Worm (Caenorhabditis elegans) whole organism, late embryonic: ENCODE data around the gene B0507.5.

Experiments
- C08G9.2 ChIP-seq: sonication (generic microtip); optimal IDR thresholded peaks from 2 replicates; lab custom pipeline; 2016; ENCODE audit warnings: mild to moderate bottlenecking, missing genetic modification characterization, moderate library complexity, missing compliant biosample characterization
- C38D4.7 ChIP-seq: fragments of 200-800 bp; sonication (Bioruptor generic); optimal IDR thresholded peaks from 2 replicates; lab custom pipeline; 2018; ENCODE audit warnings: mild to moderate bottlenecking, missing genetic modification characterization, moderate library complexity, missing compliant biosample characterization
- F13H6.1 ChIP-seq: sonication (generic microtip); optimal IDR thresholded peaks from 2 replicates; lab custom pipeline; 2016; ENCODE audit warnings: missing genetic modification characterization, missing compliant biosample characterization
- K09A11.1 ChIP-seq: sonication (generic microtip); optimal IDR thresholded peaks from 2 replicates; lab custom pipeline; 2017; ENCODE audit warnings: antibody characterized with exemption, mild to moderate bottlenecking, missing genetic modification characterization, missing compliant biosample characterization; ENCODE audit not compliant: insufficient read depth
- Y22D7AL.16 ChIP-seq: sonication (generic microtip); optimal IDR thresholded peaks from 2 replicates; lab custom pipeline; 2016; ENCODE audit warnings: missing genetic modification characterization, missing compliant biosample characterization
- ahr-1 ChIP-seq: sonication (generic microtip); optimal IDR thresholded peaks from 2 replicates; lab custom pipeline; 2016; ENCODE audit warnings: missing genetic modification characterization, missing compliant biosample characterization
- ama-1 ChIP-seq: fragments of 150-350 bp; optimal IDR thresholded peaks from 2 replicates; lab custom pipeline; 2014
- ceh-19 ChIP-seq: fragments of 200-800 bp; sonication (Bioruptor generic); optimal IDR thresholded peaks from 2 replicates; lab custom pipeline; 2018; ENCODE audit warnings: mild to moderate bottlenecking, missing genetic modification characterization, missing compliant biosample characterization
- ceh-24 ChIP-seq: sonication (generic microtip); optimal IDR thresholded peaks from 2 replicates; lab custom pipeline; 2016; ENCODE audit warnings: mild to moderate bottlenecking, missing genetic modification characterization, missing compliant biosample characterization
- ceh-30 ChIP-seq: fragments of 150-350 bp; optimal IDR thresholded peaks from 2 replicates; lab custom pipeline; 2014; ENCODE audit warnings: missing biosample characterization, missing genetic modification characterization
- ceh-34 ChIP-seq: sonication (generic microtip); optimal IDR thresholded peaks from 2 replicates; lab custom pipeline; 2016; ENCODE audit warnings: mild to moderate bottlenecking, missing genetic modification characterization, missing compliant biosample characterization
- ceh-48 ChIP-seq: sonication (generic microtip); optimal IDR thresholded peaks from 2 replicates; lab custom pipeline; 2016; ENCODE audit warnings: missing genetic modification characterization, inconsistent platforms, missing compliant biosample characterization
- ceh-6 ChIP-seq: fragments of 200-800 bp; sonication (Bioruptor generic); optimal IDR thresholded peaks from 2 replicates; lab custom pipeline; 2018; ENCODE audit warnings: mild to moderate bottlenecking, missing genetic modification characterization, missing compliant biosample characterization
- che-1 ChIP-seq: sonication (generic microtip); optimal IDR thresholded peaks from 2 replicates; lab custom pipeline; 2016; ENCODE audit warnings: mild to moderate bottlenecking, missing genetic modification characterization, missing compliant biosample characterization
- dmd-4 ChIP-seq: sonication (generic microtip); optimal IDR thresholded peaks from 2 replicates; lab custom pipeline; 2016; ENCODE audit warnings: borderline replicate concordance, missing genetic modification characterization, missing compliant biosample characterization
- dve-1 ChIP-seq: sonication (generic microtip); optimal IDR thresholded peaks from 2 replicates; lab custom pipeline; 2017; ENCODE audit warnings: antibody characterized with exemption, mild to moderate bottlenecking, missing genetic modification characterization, missing compliant biosample characterization
- elt-4 ChIP-seq: sonication (generic microtip); optimal IDR thresholded peaks from 2 replicates; lab custom pipeline; 2016; ENCODE audit warnings: missing genetic modification characterization, missing compliant biosample characterization
- ets-4 ChIP-seq: sonication (generic microtip); optimal IDR thresholded peaks from 2 replicates; lab custom pipeline; 2016; ENCODE audit warnings: missing genetic modification characterization, missing compliant biosample characterization
- fax-1 ChIP-seq: sonication (generic microtip); optimal IDR thresholded peaks from 2 replicates; lab custom pipeline; 2016; ENCODE audit warnings: missing genotype, missing genetic modification characterization, missing compliant biosample characterization
- fkh-10 ChIP-seq: fragments of 150-350 bp; optimal IDR thresholded peaks from 2 replicates; lab custom pipeline; 2014; ENCODE audit warnings: missing biosample characterization, missing genetic modification reagents, missing genetic modification characterization
- hlh-6 ChIP-seq: sonication (generic microtip); optimal IDR thresholded peaks from 2 replicates; lab custom pipeline; 2016; ENCODE audit warnings: missing genotype, missing genetic modification characterization, missing compliant biosample characterization
- lin-11 ChIP-seq: fragments of 200-800 bp; sonication (Bioruptor generic); optimal IDR thresholded peaks from 2 replicates; lab custom pipeline; 2018; ENCODE audit warnings: mild to moderate bottlenecking, missing genetic modification characterization, missing compliant biosample characterization
- nhr-11 ChIP-seq: fragments of 150-350 bp; optimal IDR thresholded peaks from 2 replicates; lab custom pipeline; 2014; ENCODE audit warnings: missing biosample characterization, missing genetic modification characterization
- npax-4 ChIP-seq: sonication (generic microtip); optimal IDR thresholded peaks from 2 replicates; lab custom pipeline; 2016; ENCODE audit warnings: missing genetic modification characterization, missing compliant biosample characterization
- pag-3 ChIP-seq: sonication (generic microtip); optimal IDR thresholded peaks from 2 replicates; lab custom pipeline; 2016; ENCODE audit warnings: missing compliant biosample characterization, missing genetic modification characterization, borderline replicate concordance
- pax-1 ChIP-seq: fragments of 150-350 bp; optimal IDR thresholded peaks from 2 replicates; lab custom pipeline; 2014; ENCODE audit warnings: missing biosample characterization, missing genetic modification characterization
- pha-4 ChIP-seq: fragments of 150-350 bp; optimal IDR thresholded peaks from 2 replicates; lab custom pipeline; 2018; ENCODE audit warnings: missing biosample characterization, missing genetic modification reagents, missing genetic modification characterization
- pqm-1 ChIP-seq: sonication (generic microtip); optimal IDR thresholded peaks from 2 replicates; lab custom pipeline; 2016; ENCODE audit warnings: missing genetic modification characterization, missing compliant biosample characterization
- pros-1 ChIP-seq: fragments of 150-350 bp; optimal IDR thresholded peaks from 2 replicates; lab custom pipeline; 2014; ENCODE audit warnings: missing biosample characterization, missing genetic modification reagents, missing genetic modification characterization
- rnt-1 ChIP-seq: sonication (generic microtip); optimal IDR thresholded peaks from 2 replicates; lab custom pipeline; 2016; ENCODE audit warnings: missing genetic modification characterization, missing compliant biosample characterization
- tbx-7 ChIP-seq: sonication (generic microtip); optimal IDR thresholded peaks from 2 replicates; lab custom pipeline; 2016; ENCODE audit warnings: missing genotype, missing genetic modification characterization, missing compliant biosample characterization
- unc-55 ChIP-seq: sonication (generic microtip); optimal IDR thresholded peaks from 2 replicates; lab custom pipeline; 2017; ENCODE audit warnings: missing biosample characterization, missing genetic modification reagents, missing genetic modification characterization
- unc-86 ChIP-seq: sonication (generic microtip); optimal IDR thresholded peaks from 2 replicates; lab custom pipeline; 2016; ENCODE audit warnings: missing genetic modification characterization, missing compliant biosample characterization
- zip-5 ChIP-seq: sonication (generic microtip); optimal IDR thresholded peaks from 2 replicates; lab custom pipeline; 2016; ENCODE audit warnings: missing genetic modification characterization, missing compliant biosample characterization
- ztf-16 ChIP-seq: sonication (generic microtip); optimal IDR thresholded peaks from 2 replicates; lab custom pipeline; 2017; ENCODE audit warnings: missing genetic modification characterization, missing compliant biosample characterization

Gene B0507.5

ce11 chrV:8754670-8755069, 1.2 kb downstream of the B0507.5 start, which contains the start of gene B0507.4:
TSS of gene B0507.4 (plus strand) at chrV:8754970.
- TF ChIP-seq F13H6.1 (no peak), ahr-1 (tag; lab: Kevin White, UChicago) (no peak), K09A11.1 (no peak), npax-4 (tag; lab: Kevin White, UChicago) (no peak), elt-4 (tag; lab: Kevin White, UChicago) (no peak)

- no peak for TF ChIP-seq pha-4 (tag; lab: Kevin White, UChicago)
- TF ChIP-seq C08G9.2 (tag; lab: Kevin White, UChicago) = no peak
- no peak for TF ChIP-seq C38D4.7
- no peak for TF ChIP-seq che-1 (tag; lab: Kevin White, UChicago)
Measured at ce11 chrV:8758618-8759017, 5.1 kb downstream of the B0507.5 start, which contains the start of gene B0507.7. TSS of gene B0507.7 (minus strand) at chrV:8758718.

ce11 chrV:8760416-8760815, 6.9 kb downstream of the B0507.5 start, which contains the start of gene ddn-1:
TSS of gene ddn-1 (minus strand) at chrV:8760516.
- no peak for TF ChIP-seq ahr-1 (tag; lab: Kevin White, UChicago)
- TF ChIP-seq ceh-24 = no peak
- no peak for TF ChIP-seq lin-11 (tag; lab: Kevin White, UChicago)
- TF ChIP-seq hlh-6 = no peak
- no peak for TF ChIP-seq pag-3 (tag; lab: Kevin White, UChicago)

- TF ChIP-seq fkh-10 = no peak
- TF ChIP-seq ceh-48 (tag; lab: Kevin White, UChicago) = no peak
- no peak for TF ChIP-seq ets-4
- TF ChIP-seq elt-4 (tag; lab: Kevin White, UChicago) = no peak
- TF ChIP-seq nhr-11 = no peak
- TF ChIP-seq zip-5 (tag; lab: Kevin White, UChicago) = no peak
- TF ChIP-seq Y22D7AL.16 (tag; lab: Kevin White, UChicago) = no peak
Measured at ce11 chrV:8762861-8763260, 9.4 kb downstream of the B0507.5 start, which contains the start of gene B0507.8. TSS of gene B0507.8 (minus strand) at chrV:8762961.

- no peak for TF ChIP-seq tbx-7 (tag; lab: Kevin White, UChicago)
- TF ChIP-seq pax-1 = no peak
- TF ChIP-seq pha-4 (tag; lab: Kevin White, UChicago) = no peak
- no peak for TF ChIP-seq hlh-6
- no peak for TF ChIP-seq unc-86 (tag; lab: Kevin White, UChicago)
- TF ChIP-seq ceh-19 = no peak
- no peak for TF ChIP-seq dve-1 (tag; lab: Kevin White, UChicago)
- no peak for TF ChIP-seq ceh-30
- TF ChIP-seq rnt-1 (tag; lab: Kevin White, UChicago) = no peak
- TF ChIP-seq dmd-4 (tag; lab: Kevin White, UChicago) = no peak
- no peak for TF ChIP-seq pros-1
- TF ChIP-seq ama-1 (lab: Kevin White, UChicago) = no peak
Measured at ce11 chrV:8765938-8766337, 12.4 kb downstream of the B0507.5 start, which contains the start of gene B0507.9. TSS of gene B0507.9 (minus strand) at chrV:8766038.

ce11 chrV:8767041-8767440, 13.5 kb downstream of the B0507.5 start:
- no peak for TF ChIP-seq ceh-30
- TF ChIP-seq ceh-6 = no peak
- TF ChIP-seq ceh-34 (tag; lab: Kevin White, UChicago) = no peak
- TF ChIP-seq unc-55 (GFP tag; lab: Kevin White, UChicago) = no peak
- no peak for TF ChIP-seq pqm-1 (tag; lab: Kevin White, UChicago)
- TF ChIP-seq che-1 (tag; lab: Kevin White, UChicago) = no peak
- TF ChIP-seq npax-4 (tag; lab: Kevin White, UChicago) = no peak
- no peak for TF ChIP-seq rnt-1 (tag; lab: Kevin White, UChicago)
- TF ChIP-seq fax-1 (tag; lab: Kevin White, UChicago) = no peak
- TF ChIP-seq ztf-16 (tag; lab: Kevin White, UChicago) = no peak
